Fruit fly (Drosophila melanogaster): ENCODE results near the gene CG1792.

Gene CG1792

DNA sequence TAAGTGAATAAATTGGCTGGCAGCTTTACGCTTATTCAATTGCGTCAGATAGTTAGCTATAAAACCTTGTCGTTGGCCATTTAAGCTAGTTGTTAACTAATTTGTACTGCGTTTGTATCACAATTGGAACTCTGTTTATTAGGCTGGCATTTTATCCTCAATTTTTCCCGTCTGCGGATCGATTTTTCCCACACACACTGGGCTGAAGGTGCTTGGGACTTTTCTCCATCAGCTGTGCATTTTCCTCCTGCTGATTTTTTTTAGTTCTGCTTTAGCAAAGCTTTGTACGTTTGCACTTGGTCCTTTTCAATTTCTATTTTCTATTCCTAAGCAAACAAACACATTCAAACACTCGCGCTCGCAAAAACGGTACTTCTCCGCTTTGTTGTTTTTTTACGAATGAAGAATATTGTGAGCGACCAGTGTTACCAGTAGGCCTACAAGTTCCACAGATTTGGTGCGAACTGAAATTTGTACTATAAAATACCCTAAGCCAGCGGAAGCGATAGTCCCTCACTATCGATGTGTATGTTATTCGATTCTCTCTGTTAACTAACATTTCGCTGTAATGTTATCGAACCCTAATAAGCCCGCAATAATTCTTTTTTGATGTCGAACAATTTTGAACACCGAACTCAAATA lies 6.6 kb upstream of the CG1792 start (continued):
- TF ChIP-seq CG10321 (GFP tag; IDR thresholded peaks at IDR 0.05) (no peak), CG17385 (GFP tag; optimal IDR thresholded peaks at IDR 0.05) (peak; percentile 39), dati (GFP tag; IDR thresholded peaks at IDR 0.05) (no peak), Sin3A (optimal IDR thresholded peaks at IDR 0.05) (peak; percentile 23), mirr (GFP tag; optimal IDR thresholded peaks at IDR 0.05) (peak; percentile 70), Gsc (GFP tag; IDR thresholded peaks at IDR 0.05) (no peak), ssp (GFP tag; IDR thresholded peaks at IDR 0.05) (no peak), Asciz (GFP tag; optimal IDR thresholded peaks at IDR 0.05) (peak; percentile 40), CG15514 (GFP tag; optimal IDR thresholded peaks at IDR 0.05) (peak; percentile 97), ato (GFP tag; IDR thresholded peaks at IDR 0.05; ENCODE audit: partially characterized antibody) (no peak), dysf (GFP tag; IDR thresholded peaks at IDR 0.05) (no peak), fd64A (GFP tag; optimal IDR thresholded peaks at IDR 0.05) (no peak), Hr3 (GFP tag; optimal IDR thresholded peaks at IDR 0.05) (no peak), Atf3 (GFP tag; optimal IDR thresholded peaks at IDR 0.05) (no peak), jing (GFP tag; optimal IDR thresholded peaks at IDR 0.05) (no peak), CG8290 (GFP tag; optimal IDR thresholded peaks at IDR 0.05) (no peak), CG8290 (tag; optimal IDR thresholded peaks at IDR 0.05) (peak in 1 of 2 experiments; percentile 75), CG43689 (GFP tag; IDR thresholded peaks at IDR 0.05) (no peak), chif (GFP tag; optimal IDR thresholded peaks at IDR 0.05) (peak in 1 of 2 experiments; percentile 13), Ada2b (GFP tag; IDR thresholded peaks at IDR 0.05) (no peak), tap (tag; optimal IDR thresholded peaks at IDR 0.05) (peak; percentile 53), CG10274 (GFP tag; optimal IDR thresholded peaks at IDR 0.05) (no peak), CG2199 (GFP tag; IDR thresholded peaks at IDR 0.05) (no peak), hb (GFP tag; IDR thresholded peaks at IDR 0.05; ENCODE audit: partially characterized antibody) (no peak), CG30403 (GFP tag; optimal IDR thresholded peaks at IDR 0.05) (peak; percentile 3), CG8478 (optimal IDR thresholded peaks at IDR 0.05) (no peak), CkIIα-i1 (GFP tag; IDR thresholded peaks at IDR 0.05) (no peak), CG9727 (GFP tag; optimal IDR thresholded peaks at IDR 0.05) (no peak), CG34376 (GFP tag; optimal IDR thresholded peaks at IDR 0.05) (peak; percentile 70), stc (GFP tag; IDR thresholded peaks at IDR 0.05) (no peak), Nf-YB (GFP tag; optimal IDR thresholded peaks at IDR 0.05) (peak; percentile 4), lov (optimal IDR thresholded peaks at IDR 0.05) (no peak), lov (GFP tag; IDR thresholded peaks at IDR 0.05) (no peak), dmrt99B (tag; optimal IDR thresholded peaks at IDR 0.05) (peak; percentile 7), Xbp1 (GFP tag; optimal IDR thresholded peaks at IDR 0.05) (peak; percentile 15), CG31388 (GFP tag; optimal IDR thresholded peaks at IDR 0.05) (no peak), ase (GFP tag; IDR thresholded peaks at IDR 0.05) (no peak), ham (GFP tag; IDR thresholded peaks at IDR 0.05) (no peak), yki (optimal IDR thresholded peaks at IDR 0.05) (no peak), NC2α (GFP tag; optimal IDR thresholded peaks at IDR 0.05) (no peak), gt (GFP tag; IDR thresholded peaks at IDR 0.05) (no peak), tgo (GFP tag; IDR thresholded peaks at IDR 0.05) (no peak), cas (GFP tag; IDR thresholded peaks at IDR 0.05) (no peak), CG2875 (GFP tag; optimal IDR thresholded peaks at IDR 0.05) (no peak), Elba2 (GFP tag; optimal IDR thresholded peaks at IDR 0.05) (peak; percentile 23), Side (GFP tag; optimal IDR thresholded peaks at IDR 0.05) (peak; percentile 36), Bteb2 (GFP tag; optimal IDR thresholded peaks at IDR 0.05) (peak; percentile 10), BtbVII (GFP tag; optimal IDR thresholded peaks at IDR 0.05) (no peak), CG11398 (GFP tag; optimal IDR thresholded peaks at IDR 0.05) (no peak), nom (GFP tag; optimal IDR thresholded peaks at IDR 0.05) (peak; percentile 55), unc-4 (GFP tag; IDR thresholded peaks at IDR 0.05; ENCODE audit: partially characterized antibody) (no peak), Atf-2 (GFP tag; optimal IDR thresholded peaks at IDR 0.05) (peak; percentile 10), CTCF (GFP tag; optimal IDR thresholded peaks at IDR 0.05) (peak; percentile 53), ara (GFP tag; IDR thresholded peaks at IDR 0.05) (no peak)

All from whole organism, embryonic.